Fruit fly (Drosophila melanogaster): Measurements from ENCODE around the gene CG43342.

Gene CG43342

DNA sequence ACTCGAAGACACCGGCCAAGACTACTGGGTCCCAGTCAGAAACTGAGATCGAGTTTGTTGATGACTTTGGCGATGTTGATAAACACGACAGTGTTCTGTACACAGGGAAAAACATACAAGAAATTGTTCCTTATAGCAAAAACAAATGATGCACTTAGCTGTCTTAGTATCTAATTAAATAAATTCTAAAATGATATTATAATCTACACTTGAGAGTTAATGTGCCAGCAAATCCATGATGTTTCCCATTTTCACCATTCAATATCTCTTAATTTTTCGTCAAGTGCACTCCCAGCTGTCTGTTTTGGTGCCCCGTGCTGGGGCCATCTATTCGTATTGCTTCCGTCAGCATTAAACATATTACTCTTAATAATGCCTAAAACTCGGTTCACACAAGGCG, 19.1 kb downstream of the CG43342 start (continued):
- TF ChIP-seq E2f2 (GFP tag; IDR thresholded peaks at IDR 0.05) (no peak), CG12744 (GFP tag; optimal IDR thresholded peaks at IDR 0.05) (no peak), knrl (GFP tag; IDR thresholded peaks at IDR 0.05; ENCODE audit: partially characterized antibody) (no peak), CG14860 (GFP tag; IDR thresholded peaks at IDR 0.05; ENCODE audit: partially characterized antibody) (no peak), ase (GFP tag; IDR thresholded peaks at IDR 0.05) (no peak), CG7963 (GFP tag; IDR thresholded peaks at IDR 0.05; ENCODE audit: partially characterized antibody) (no peak), Nf-YB (GFP tag; optimal IDR thresholded peaks at IDR 0.05) (no peak), Gsc (GFP tag; IDR thresholded peaks at IDR 0.05) (no peak), CG11696 (GFP tag; IDR thresholded peaks at IDR 0.05) (no peak), CG2129 (GFP tag; IDR thresholded peaks at IDR 0.05; ENCODE audit: partially characterized antibody) (no peak), CG8478 (optimal IDR thresholded peaks at IDR 0.05) (no peak), CG3726 (GFP tag; IDR thresholded peaks at IDR 0.05) (no peak), chm (GFP tag; IDR thresholded peaks at IDR 0.05) (no peak), Chrac-16 (GFP tag; optimal IDR thresholded peaks at IDR 0.05) (no peak), gt (GFP tag; IDR thresholded peaks at IDR 0.05) (no peak), p53 (GFP tag; optimal IDR thresholded peaks at IDR 0.05) (no peak), CG4617 (GFP tag; optimal IDR thresholded peaks at IDR 0.05; ENCODE audit: borderline replicate concordance) (no peak), sqz (GFP tag; optimal IDR thresholded peaks at IDR 0.05) (no peak), nmo (GFP tag; optimal IDR thresholded peaks at IDR 0.05) (peak; percentile 34), dimm (GFP tag; IDR thresholded peaks at IDR 0.05) (no peak), her (GFP tag; optimal IDR thresholded peaks at IDR 0.05) (no peak), gem (tag; optimal IDR thresholded peaks at IDR 0.05) (no peak), CG2199 (GFP tag; IDR thresholded peaks at IDR 0.05) (no peak), slou (GFP tag; optimal IDR thresholded peaks at IDR 0.05) (no peak), HLH3B (GFP tag; IDR thresholded peaks at IDR 0.05) (peak; percentile 53; the same call in 1 of the 2 replicates), Atf6 (GFP tag; IDR thresholded peaks at IDR 0.05) (peak; percentile 49; the same call in 1 of the 2 replicates), CG32772 (GFP tag; IDR thresholded peaks at IDR 0.05) (no peak), grau (tag; optimal IDR thresholded peaks at IDR 0.05) (no peak), CG10267 (tag; optimal IDR thresholded peaks at IDR 0.05) (peak; percentile 29), luna (GFP tag; optimal IDR thresholded peaks at IDR 0.05) (no peak), Stat92E (GFP tag; optimal IDR thresholded peaks at IDR 0.05) (no peak), sim (GFP tag; IDR thresholded peaks at IDR 0.05) (no peak), lola (GFP tag; optimal IDR thresholded peaks at IDR 0.05) (no peak), Sin3A (optimal IDR thresholded peaks at IDR 0.05) (no peak), CG31388 (GFP tag; optimal IDR thresholded peaks at IDR 0.05) (no peak), CG15514 (GFP tag; optimal IDR thresholded peaks at IDR 0.05) (peak; percentile 18), cas (GFP tag; IDR thresholded peaks at IDR 0.05) (no peak), lmd (GFP tag; IDR thresholded peaks at IDR 0.05) (peak; percentile 71), CG18262 (tag; optimal IDR thresholded peaks at IDR 0.05) (no peak), cg (GFP tag; optimal IDR thresholded peaks at IDR 0.05) (no peak), Camta (GFP tag; optimal IDR thresholded peaks at IDR 0.05) (no peak), CG7357 (GFP tag; IDR thresholded peaks at IDR 0.05) (no peak), disco-r (GFP tag; optimal IDR thresholded peaks at IDR 0.05) (no peak), Dfd (GFP tag; optimal IDR thresholded peaks at IDR 0.05) (no peak), Sry-δ (GFP tag; optimal IDR thresholded peaks at IDR 0.05) (no peak), Fer2 (tag; optimal IDR thresholded peaks at IDR 0.05) (no peak), hkb (optimal IDR thresholded peaks at IDR 0.05) (no peak), hkb (GFP tag; IDR thresholded peaks at IDR 0.05) (peak; percentile 51; the same call in 1 of the 2 replicates), CG12219 (GFP tag; optimal IDR thresholded peaks at IDR 0.05) (no peak), Med (GFP tag) (peak; percentile 52), CG32767 (GFP tag; IDR thresholded peaks at IDR 0.05) (no peak), prd (optimal IDR thresholded peaks at IDR 0.05) (no peak), prd (GFP tag; IDR thresholded peaks at IDR 0.05) (peak; percentile 68)
